Fruit fly (Drosophila melanogaster) whole organism, larva: ENCODE measurements around the gene CG42613.
A peak's percentile ranks its signal among the peaks of the same experiment; 100 is the strongest.

ENCODE experiments used
- noc ChIP-seq: fragments of 200-800 bp; sonication (Bioruptor generic); optimal IDR thresholded peaks from 3 replicates; lab custom pipeline; 2019; ENCODE audit warnings: missing biosample characterization, mild to moderate bottlenecking, missing genetic modification characterization, moderate library complexity

The CG42613 gene

dm6 chr3R:18928918-18929705 is at the start of gene CG42613:
TSS of gene CG42613 (plus strand) at chr3R:18929196.
- TF ChIP-seq noc (tag; lab: Kevin White, UChicago) = no peak

- peak; percentile 67 for TF ChIP-seq noc (tag; lab: Kevin White, UChicago)
These were observed 33.8 kb upstream of the CG42613 start for dm6 chr3R:18895227-18895626.

- no peak for TF ChIP-seq noc (tag; lab: Kevin White, UChicago)
These were observed 31.2 kb upstream of the CG42613 start, which contains the start of gene CG14297 for dm6 chr3R:18897821-18898220. TSS of gene CG14297 (plus strand) at chr3R:18898121.

- no peak for TF ChIP-seq noc (tag; lab: Kevin White, UChicago)
These were observed 29.9 kb upstream of the CG42613 start, which contains the start of gene Rh2 for dm6 chr3R:18899123-18899522. TSS of gene Rh2 (plus strand) at chr3R:18899423.

- TF ChIP-seq noc (tag; lab: Kevin White, UChicago) = no peak
These were observed 26.8 kb upstream of the CG42613 start, which contains the start of gene CG14294 for dm6 chr3R:18902164-18902563. TSS of gene CG14294 (minus strand) at chr3R:18902264.

dm6 chr3R:18902858-18903257 is 26.1 kb upstream of the CG42613 start, which contains the start of gene CG34284:
TSS of gene CG34284 (minus strand) at chr3R:18902933.
- peak; percentile 20 for TF ChIP-seq noc (tag; lab: Kevin White, UChicago)

dm6 chr3R:18905555-18905920 is 23.5 kb upstream of the CG42613 start, which contains the start of gene CG14292:
TSS of gene CG14292 (minus strand) at chr3R:18905655.
- no peak for TF ChIP-seq noc (tag; lab: Kevin White, UChicago)

dm6 chr3R:18905921-18906878 is 22.8 kb upstream of the CG42613 start, which contains the start of gene EndoA:
TSS of gene EndoA (plus strand) at chr3R:18906609.
- TF ChIP-seq noc (tag; lab: Kevin White, UChicago) = peak; percentile 23

dm6 chr3R:18910336-18910735 is 18.7 kb upstream of the CG42613 start:
- TF ChIP-seq noc (tag; lab: Kevin White, UChicago) = no peak

dm6 chr3R:18910923-18911322 is 18.1 kb upstream of the CG42613 start:
- TF ChIP-seq noc (tag; lab: Kevin White, UChicago) = peak; percentile 44

- TF ChIP-seq noc (tag; lab: Kevin White, UChicago) = peak; percentile 45
These were observed 16.1 kb upstream of the CG42613 start, which contains the start of gene Sgsh for dm6 chr3R:18912782-18913331. TSS of gene Sgsh (minus strand) at chr3R:18912922.

- no peak for TF ChIP-seq noc (tag; lab: Kevin White, UChicago)
These were observed 15.0 kb upstream of the CG42613 start for dm6 chr3R:18913856-18914593.

dm6 chr3R:18914594-18915275 is 14.3 kb upstream of the CG42613 start, which contains the start of gene Xrp1:
TSS of gene Xrp1 (plus strand) at chr3R:18914968.
- TF ChIP-seq noc (tag; lab: Kevin White, UChicago) = peak; percentile 57

dm6 chr3R:18915644-18916194 is 13.3 kb upstream of the CG42613 start:
- no peak for TF ChIP-seq noc (tag; lab: Kevin White, UChicago)
